Worm (Caenorhabditis elegans) whole organism, midembryonic: ENCODE results near the gene F41E7.7.

ENCODE experiments used
- T22C8.4 ChIP-seq: fragments of 200-800 bp; sonication (Bioruptor generic); IDR thresholded peaks from 2 replicates; pipeline ENCODE4 v1.3.6; 2022; ENCODE audit warnings: missing genetic modification characterization, missing compliant biosample characterization
- cog-1 ChIP-seq: sonication (generic microtip); optimal IDR thresholded peaks from 2 replicates; lab custom pipeline; 2016; ENCODE audit warnings: missing genetic modification characterization, missing compliant biosample characterization
- flt-1 ChIP-seq: fragments of 200-800 bp; sonication (Bioruptor generic); IDR thresholded peaks from 2 replicates; pipeline ENCODE4 v1.3.6; 2022; ENCODE audit warnings: missing genetic modification characterization, missing compliant biosample characterization
- klf-2 ChIP-seq: fragments of 200-800 bp; sonication (Bioruptor generic); conservative IDR thresholded peaks from 2 replicates; pipeline ENCODE4 v1.3.6; 2022; ENCODE audit warnings: missing genetic modification reagents, missing genetic modification characterization, missing compliant biosample characterization
- med-1 ChIP-seq: sonication (generic microtip); optimal IDR thresholded peaks from 2 replicates; lab custom pipeline; 2017; ENCODE audit warnings: missing genetic modification characterization, mild to moderate bottlenecking, missing compliant biosample characterization, antibody characterized with exemption, missing genetic modification reagents; ENCODE audit not compliant: insufficient read depth
- ref-1 ChIP-seq: fragments of 200-800 bp; sonication (Bioruptor generic); conservative IDR thresholded peaks from 2 replicates; pipeline ENCODE4 v1.3.6; 2022; ENCODE audit warnings: missing genetic modification reagents, missing genetic modification characterization, missing compliant biosample characterization
- tab-1 ChIP-seq: fragments of 200-800 bp; sonication (Bioruptor generic); IDR thresholded peaks from 2 replicates; pipeline ENCODE4 v1.3.6; 2022; ENCODE audit warnings: missing genetic modification characterization, missing compliant biosample characterization
- ztf-23 ChIP-seq: fragments of 200-800 bp; sonication (Bioruptor generic); IDR thresholded peaks from 2 replicates; pipeline ENCODE4 v1.3.6; 2022; ENCODE audit warnings: missing genetic modification reagents, missing genetic modification characterization, missing compliant biosample characterization
- ztf-29 ChIP-seq: fragments of 200-800 bp; sonication (Bioruptor generic); IDR thresholded peaks from 2 replicates; pipeline ENCODE4 v1.3.6; 2022; ENCODE audit warnings: missing genetic modification reagents, missing genetic modification characterization, missing compliant biosample characterization

Gene F41E7.7

DNA sequence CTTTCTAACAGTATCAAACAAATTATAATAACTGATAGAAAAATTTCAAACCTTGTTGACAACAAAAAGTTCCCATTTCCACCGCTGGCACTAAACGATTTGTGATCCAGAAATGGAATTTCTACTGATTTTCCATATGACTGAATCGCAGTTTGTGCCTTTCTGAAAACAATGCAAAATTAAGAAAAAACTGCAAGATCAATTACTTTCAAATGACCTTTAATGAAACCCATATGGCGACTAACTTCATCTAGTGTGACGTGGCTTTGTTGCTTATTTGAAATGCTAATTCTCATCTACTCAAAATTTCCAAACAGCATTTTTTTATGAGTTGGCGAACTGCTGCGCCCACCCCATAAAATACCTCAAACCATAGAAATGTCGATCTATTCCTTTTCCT is at the start of gene F41E7.7:
F41E7.7 (plus strand) TSS at position 301 of the 400 bp plus-strand sequence.
- TF ChIP-seq T22C8.4 (GFP tag; lab: Robert Waterston, UW): no peak

DNA sequence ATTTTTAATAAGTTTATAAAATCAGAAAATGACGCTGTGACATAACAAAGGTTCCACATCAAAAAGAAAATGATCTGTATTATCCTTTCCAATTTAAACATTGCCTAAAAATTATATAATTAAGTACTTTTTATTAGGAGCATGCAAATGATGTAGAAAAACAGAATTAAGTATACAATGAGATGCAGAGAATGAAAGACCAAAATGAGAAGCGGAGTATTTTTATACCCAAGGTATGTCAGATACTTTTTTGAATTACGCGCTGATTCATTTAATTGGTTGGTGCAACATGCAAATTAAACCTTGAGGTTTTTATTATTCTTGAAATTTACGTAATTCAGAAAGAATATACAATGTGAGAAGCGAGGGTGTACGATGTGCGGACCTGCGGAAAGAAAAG is 47.6 kb upstream of the F41E7.7 start, which contains the start of gene C32A9.1:
C32A9.1 (minus strand) TSS at position 101 of the 400 bp plus-strand sequence.
- TF ChIP-seq ztf-29 (no peak), tab-1 (no peak), cog-1 (tag; lab: Kevin White, UChicago) (no peak), ztf-23 (GFP tag; lab: Robert Waterston, UW) (no peak), klf-2 (GFP tag; lab: Robert Waterston, UW) (no peak), flt-1 (GFP tag; lab: Robert Waterston, UW) (no peak), med-1 (GFP tag; lab: Kevin White, UChicago) (no peak), T22C8.4 (GFP tag; lab: Robert Waterston, UW) (no peak), ref-1 (GFP tag; lab: Robert Waterston, UW) (no peak)

DNA sequence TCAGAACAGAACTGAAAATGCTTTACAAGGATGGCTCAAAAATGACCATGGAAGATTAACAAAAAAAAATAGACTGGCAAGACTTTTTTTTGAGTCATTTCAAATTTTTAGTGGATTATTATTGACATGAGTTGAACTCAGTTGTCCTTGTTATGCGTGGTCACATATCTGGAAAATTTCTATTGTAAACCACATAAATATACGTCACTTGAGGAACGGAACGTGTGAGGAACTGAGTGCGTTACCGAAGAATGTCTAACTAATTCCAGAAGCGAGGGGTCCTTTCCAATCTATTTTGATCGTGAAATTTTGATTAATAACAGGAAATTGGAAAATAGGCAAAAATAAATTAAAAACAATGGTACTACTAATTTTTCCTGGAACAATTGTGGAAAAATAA is 45.3 kb upstream of the F41E7.7 start:
- TF ChIP-seq klf-2 (GFP tag; lab: Robert Waterston, UW) (no peak), med-1 (GFP tag; lab: Kevin White, UChicago) (no peak), ref-1 (GFP tag; lab: Robert Waterston, UW) (no peak), tab-1 (no peak), flt-1 (GFP tag; lab: Robert Waterston, UW) (no peak), cog-1 (tag; lab: Kevin White, UChicago) (no peak), ztf-29 (no peak), ztf-23 (GFP tag; lab: Robert Waterston, UW) (no peak), T22C8.4 (GFP tag; lab: Robert Waterston, UW) (no peak)

DNA sequence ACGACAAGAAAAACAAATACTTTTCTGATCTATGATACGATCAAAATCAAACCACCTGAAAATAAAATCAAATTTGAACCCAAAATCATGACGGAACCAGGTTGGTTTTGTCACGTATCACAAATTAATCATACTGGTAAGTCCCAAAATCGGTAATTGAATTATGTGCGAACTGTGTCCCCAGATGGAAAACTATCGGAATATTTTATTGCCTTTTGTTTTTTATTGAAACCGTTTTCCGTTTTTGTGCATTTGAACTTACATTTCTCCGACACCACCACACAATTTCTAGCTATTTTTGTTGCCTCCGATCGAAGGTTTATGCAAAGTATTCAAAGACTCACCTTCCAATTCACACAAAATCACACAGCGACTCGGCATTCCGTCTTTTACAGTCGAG is 34.2 kb upstream of the F41E7.7 start, which contains the start of gene F41E7.2:
F41E7.2 (plus strand) TSS at position 301 of the 400 bp plus-strand sequence.
- TF ChIP-seq flt-1 (GFP tag; lab: Robert Waterston, UW) (no peak), klf-2 (GFP tag; lab: Robert Waterston, UW) (no peak), ztf-23 (GFP tag; lab: Robert Waterston, UW) (no peak), ref-1 (GFP tag; lab: Robert Waterston, UW) (no peak), T22C8.4 (GFP tag; lab: Robert Waterston, UW) (no peak), tab-1 (no peak), ztf-29 (no peak), cog-1 (tag; lab: Kevin White, UChicago) (no peak), med-1 (GFP tag; lab: Kevin White, UChicago) (no peak)

DNA sequence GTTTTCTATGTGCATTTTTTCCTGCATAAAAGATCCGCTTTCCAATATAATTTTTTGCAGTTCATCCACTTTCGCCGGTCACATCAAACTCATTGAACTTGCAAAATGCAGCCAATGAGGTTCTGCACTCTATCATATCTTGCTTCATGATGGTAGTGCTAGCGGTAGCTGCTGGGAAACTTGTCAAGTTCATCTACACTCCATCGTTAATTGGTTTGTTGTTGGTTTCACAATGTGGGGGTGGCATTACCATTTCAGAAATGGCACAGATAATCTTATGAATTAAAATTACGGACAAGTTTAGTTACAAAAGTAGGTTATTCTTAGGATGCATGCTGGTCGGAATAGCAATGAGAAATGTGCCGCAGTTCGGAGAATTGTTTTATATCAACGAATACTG is 33.1 kb upstream of the F41E7.7 start:
- TF ChIP-seq ref-1 (GFP tag; lab: Robert Waterston, UW) (no peak), ztf-29 (no peak), tab-1 (no peak), flt-1 (GFP tag; lab: Robert Waterston, UW) (no peak), klf-2 (GFP tag; lab: Robert Waterston, UW) (no peak), ztf-23 (GFP tag; lab: Robert Waterston, UW) (no peak), cog-1 (tag; lab: Kevin White, UChicago) (no peak), T22C8.4 (GFP tag; lab: Robert Waterston, UW) (no peak), med-1 (GFP tag; lab: Kevin White, UChicago) (no peak)

DNA sequence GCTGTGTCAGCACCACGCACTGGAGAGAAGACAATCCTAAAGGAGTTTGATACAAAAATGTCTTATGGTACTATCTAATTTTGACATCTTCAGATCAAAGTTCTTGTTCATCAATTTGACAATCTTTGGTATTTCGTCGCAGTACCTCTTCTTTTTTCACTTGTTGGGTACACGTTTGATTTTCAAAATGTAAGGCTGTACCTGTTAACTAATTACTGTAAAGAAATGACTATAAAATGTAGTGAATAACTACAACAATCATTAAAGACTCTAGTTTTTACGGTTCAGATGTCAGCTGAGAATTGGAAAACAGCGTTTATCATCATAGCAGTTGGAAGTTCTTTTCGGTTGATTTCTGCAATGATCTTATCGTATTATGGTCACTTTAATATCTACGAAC is 30.5 kb upstream of the F41E7.7 start:
- no peak for TF ChIP-seq tab-1
- TF ChIP-seq klf-2 (GFP tag; lab: Robert Waterston, UW): no peak
- no peak for TF ChIP-seq ref-1 (GFP tag; lab: Robert Waterston, UW)
- no peak for TF ChIP-seq ztf-29
- TF ChIP-seq ztf-23 (GFP tag; lab: Robert Waterston, UW): no peak
- TF ChIP-seq med-1 (GFP tag; lab: Kevin White, UChicago): no peak
- no peak for TF ChIP-seq T22C8.4 (GFP tag; lab: Robert Waterston, UW)
- TF ChIP-seq flt-1 (GFP tag; lab: Robert Waterston, UW): no peak
- TF ChIP-seq cog-1 (tag; lab: Kevin White, UChicago): no peak

DNA sequence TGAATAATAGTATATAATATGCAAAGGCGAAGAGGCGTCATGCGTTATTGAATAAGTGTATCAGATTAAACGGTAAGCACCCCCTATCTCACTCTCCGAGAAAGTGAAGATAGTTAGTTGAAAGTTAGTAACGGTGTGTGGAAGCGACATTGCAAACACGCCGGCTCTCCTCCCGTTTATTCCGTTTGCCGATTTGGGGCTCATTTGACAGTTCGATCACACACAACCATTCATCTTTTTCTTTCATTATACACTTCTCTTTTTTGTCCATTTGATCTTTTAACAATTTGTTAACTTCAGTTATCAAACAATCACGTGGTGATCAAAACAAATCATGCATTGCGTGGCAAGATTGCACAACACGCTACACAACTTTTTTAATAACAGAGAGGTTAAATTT is 28.3 kb upstream of the F41E7.7 start, which contains the start of gene slc-9B.1:
slc-9B.1 (plus strand) TSS at position 301 of the 400 bp plus-strand sequence.
- TF ChIP-seq klf-2 (GFP tag; lab: Robert Waterston, UW) (no peak), cog-1 (tag; lab: Kevin White, UChicago) (no peak), ztf-23 (GFP tag; lab: Robert Waterston, UW) (no peak), ref-1 (GFP tag; lab: Robert Waterston, UW) (no peak), T22C8.4 (GFP tag; lab: Robert Waterston, UW) (no peak), flt-1 (GFP tag; lab: Robert Waterston, UW) (no peak), med-1 (GFP tag; lab: Kevin White, UChicago) (no peak), tab-1 (no peak), ztf-29 (no peak)

DNA sequence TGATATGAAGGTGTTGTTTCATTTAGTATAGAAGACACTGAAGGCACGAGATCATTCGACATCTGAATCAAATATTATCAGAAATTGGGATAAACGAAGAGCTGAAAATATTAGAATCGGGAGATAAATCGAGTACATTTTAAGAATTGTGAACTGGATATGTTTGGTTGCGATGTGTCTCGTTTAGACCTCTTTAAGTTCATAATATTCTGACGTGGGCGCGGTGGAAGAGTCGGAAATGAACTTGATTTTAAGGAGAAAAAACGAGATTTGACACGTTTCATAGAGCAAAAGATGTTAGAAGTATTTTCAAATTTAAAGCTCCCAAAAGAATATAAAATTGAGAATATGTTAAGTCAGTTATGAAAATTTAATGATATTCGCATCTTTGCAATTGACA is 22.0 kb upstream of the F41E7.7 start, which contains the start of gene npr-6:
npr-6 (minus strand) TSS at position 101 of the 400 bp plus-strand sequence.
- TF ChIP-seq flt-1 (GFP tag; lab: Robert Waterston, UW) (no peak), T22C8.4 (GFP tag; lab: Robert Waterston, UW) (no peak), ref-1 (GFP tag; lab: Robert Waterston, UW) (no peak), tab-1 (no peak), ztf-23 (GFP tag; lab: Robert Waterston, UW) (no peak), cog-1 (tag; lab: Kevin White, UChicago) (no peak), med-1 (GFP tag; lab: Kevin White, UChicago) (no peak), klf-2 (GFP tag; lab: Robert Waterston, UW) (no peak)

DNA sequence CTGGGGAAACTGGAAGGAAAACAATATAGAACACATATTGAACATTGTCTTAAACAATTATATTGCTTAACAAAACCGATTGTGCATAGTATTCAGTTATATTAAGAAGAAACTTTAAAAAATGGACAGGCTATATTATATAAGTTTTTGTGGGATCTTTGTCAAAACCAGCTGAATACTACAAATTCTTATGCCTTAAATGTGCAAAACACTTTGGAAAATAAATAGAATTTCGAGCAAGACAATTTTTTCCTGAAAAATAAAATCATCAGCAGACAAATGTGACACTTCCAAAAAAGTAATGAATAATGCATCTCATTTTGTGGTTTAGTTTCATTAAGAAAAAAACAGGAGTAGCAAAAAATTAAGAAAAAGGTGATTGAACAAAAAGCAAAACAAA is 10.2 kb upstream of the F41E7.7 start:
- TF ChIP-seq ztf-23 (GFP tag; lab: Robert Waterston, UW) (no peak), T22C8.4 (GFP tag; lab: Robert Waterston, UW) (no peak), ztf-29 (no peak), cog-1 (tag; lab: Kevin White, UChicago) (no peak), klf-2 (GFP tag; lab: Robert Waterston, UW) (no peak), ref-1 (GFP tag; lab: Robert Waterston, UW) (no peak), med-1 (GFP tag; lab: Kevin White, UChicago) (no peak), flt-1 (GFP tag; lab: Robert Waterston, UW) (no peak), tab-1 (no peak)
